Fruit fly (Drosophila melanogaster) S2 (cell line): ENCODE results near the gene Hnf4.

Source experiments
- CG8478 ChIP-seq: fragments of >200 bp; optimal IDR thresholded peaks from 2 replicates; lab custom pipeline; 2018
- CTCF ChIP-seq, 2 experiments: fragments of >200 bp; optimal IDR thresholded peaks; 2 replicates each; lab custom pipeline; 2018

Gene Hnf4

DNA sequence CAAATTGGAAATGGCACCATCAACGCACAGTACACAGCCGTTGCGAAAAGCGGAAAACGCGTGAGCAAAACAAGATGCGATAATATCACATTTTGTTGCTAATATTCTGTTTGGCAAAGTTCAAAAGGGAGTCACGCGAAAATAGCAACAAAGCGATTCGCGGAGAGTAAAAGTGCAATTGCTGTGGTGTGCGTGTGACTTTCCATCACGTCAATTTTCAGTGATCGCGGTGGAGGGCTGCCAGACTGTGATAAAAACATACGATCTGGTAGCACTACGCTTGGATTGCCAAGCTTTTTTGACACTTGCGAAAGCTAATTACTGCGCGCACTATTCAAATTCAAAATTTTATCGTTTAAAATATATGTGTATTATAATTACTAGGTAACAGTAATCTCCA is at the start of gene Hnf4:
Hnf4 (minus strand) TSS at position 199 of the 400 bp plus-strand sequence.
- TF ChIP-seq CTCF (optimal IDR thresholded peaks at IDR 0.05; lab: Kevin White, UChicago) (no peak), CG8478 (no peak)

DNA sequence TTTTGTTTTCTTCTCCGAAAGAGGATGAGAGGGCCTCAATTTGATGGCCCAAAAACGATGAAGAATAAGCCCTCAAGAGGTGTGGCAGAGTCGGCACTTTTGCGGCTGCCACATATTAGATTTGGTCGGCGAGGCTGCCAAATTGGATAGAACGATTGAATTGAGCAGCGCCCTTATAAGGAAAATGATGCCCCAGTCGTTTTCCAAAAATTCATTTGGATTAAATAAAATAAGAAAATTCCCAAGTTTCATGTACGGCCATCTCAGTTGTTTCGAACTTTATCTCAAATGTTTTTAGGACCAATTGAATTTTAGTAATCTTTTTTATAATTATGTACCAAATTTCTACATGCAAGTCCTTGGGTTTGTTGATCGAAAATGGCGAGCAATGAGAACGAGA is 42.6 kb upstream of the Hnf4 start, which contains the start of the genes CG45307 and CG12438:
CG45307 (minus strand) TSS at position 101 of the 400 bp plus-strand sequence.
CG12438 (plus strand) TSS at position 264 of the 400 bp plus-strand sequence.
- TF ChIP-seq CTCF (optimal IDR thresholded peaks at IDR 0.05; lab: Kevin White, UChicago) (no peak), CG8478 (no peak)

dm6 chr2L:8747480-8747879 is 38.1 kb upstream of the Hnf4 start:
- TF ChIP-seq CG8478 (no peak), CTCF (optimal IDR thresholded peaks at IDR 0.05; lab: Kevin White, UChicago) (no peak)

- no peak for TF ChIP-seq CG8478
- TF ChIP-seq CTCF (optimal IDR thresholded peaks at IDR 0.05; lab: Kevin White, UChicago) = no peak
These were observed 36.9 kb upstream of the Hnf4 start for dm6 chr2L:8746350-8746759.

- TF ChIP-seq CTCF (optimal IDR thresholded peaks at IDR 0.05; lab: Kevin White, UChicago) = no peak
- TF ChIP-seq CG8478 = no peak
These were observed 33.7 kb upstream of the Hnf4 start for dm6 chr2L:8743082-8743481.

dm6 chr2L:8740757-8741278 is 31.4 kb upstream of the Hnf4 start:
- TF ChIP-seq CG8478 (no peak), CTCF (optimal IDR thresholded peaks at IDR 0.05; lab: Kevin White, UChicago) (peak; percentile 77 to 81)

DNA sequence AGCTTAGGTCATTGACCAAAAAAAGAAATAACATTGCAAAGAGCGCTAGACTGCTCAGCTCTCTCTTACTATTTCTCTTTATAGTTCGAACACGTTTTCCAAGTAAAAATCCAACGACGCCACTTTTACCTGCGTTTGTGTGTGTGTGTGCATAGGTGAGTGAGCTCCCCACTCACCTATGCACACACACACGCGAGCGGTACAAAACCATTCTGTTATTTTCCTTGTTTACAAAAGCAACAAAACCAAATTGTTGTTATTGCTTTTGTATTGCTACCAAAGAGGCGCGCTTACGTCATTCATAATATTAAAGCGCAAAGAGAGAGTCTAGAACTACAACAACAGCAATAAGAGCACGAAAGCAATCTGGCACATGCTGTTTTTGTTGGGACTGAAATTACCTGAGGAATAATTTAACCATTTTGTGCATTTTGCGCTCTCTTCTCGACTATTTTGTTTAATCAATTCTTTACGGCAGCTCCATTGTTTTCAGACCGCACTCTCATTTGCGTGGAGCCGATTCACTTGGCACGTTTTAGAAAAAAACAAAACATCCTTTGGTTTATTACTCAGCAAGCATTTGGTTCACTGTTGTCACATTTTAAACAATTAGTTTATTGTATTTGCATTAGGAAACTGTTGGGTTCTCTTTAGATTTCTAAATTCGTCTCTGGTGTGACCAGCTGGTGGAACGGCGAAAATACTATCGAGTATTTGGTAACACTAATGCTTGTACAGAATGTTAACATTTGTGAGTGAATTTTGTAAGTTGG is 30.8 kb upstream of the Hnf4 start, which contains the start of gene raw:
raw (minus strand) TSS at position 677 of the 773 bp plus-strand sequence.
- TF ChIP-seq CG8478 = no peak

- TF ChIP-seq CTCF (optimal IDR thresholded peaks at IDR 0.05; lab: Kevin White, UChicago) (no peak), CG8478 (no peak)
These were observed 28.8 kb upstream of the Hnf4 start for dm6 chr2L:8738253-8738665.

DNA sequence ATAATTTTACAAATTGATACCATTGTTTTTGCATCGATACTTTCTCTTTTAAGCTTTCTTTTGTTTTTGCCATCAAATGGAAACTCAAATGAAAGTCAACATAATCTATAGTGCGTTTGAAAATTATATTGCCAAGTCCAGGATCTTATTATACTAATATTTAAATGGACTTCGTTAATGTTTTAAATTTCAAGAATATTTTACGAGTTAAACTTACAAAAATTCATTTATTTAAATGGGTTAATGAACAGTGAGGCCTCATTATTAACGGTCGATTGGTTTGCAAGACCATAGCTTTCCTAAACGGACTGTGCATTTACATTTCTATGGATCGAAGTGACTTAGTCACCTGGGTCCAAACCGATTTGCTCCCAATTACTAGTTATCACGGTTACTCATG is 27.0 kb upstream of the Hnf4 start:
- TF ChIP-seq CG8478 (no peak), CTCF (optimal IDR thresholded peaks at IDR 0.05; lab: Kevin White, UChicago) (no peak)

DNA sequence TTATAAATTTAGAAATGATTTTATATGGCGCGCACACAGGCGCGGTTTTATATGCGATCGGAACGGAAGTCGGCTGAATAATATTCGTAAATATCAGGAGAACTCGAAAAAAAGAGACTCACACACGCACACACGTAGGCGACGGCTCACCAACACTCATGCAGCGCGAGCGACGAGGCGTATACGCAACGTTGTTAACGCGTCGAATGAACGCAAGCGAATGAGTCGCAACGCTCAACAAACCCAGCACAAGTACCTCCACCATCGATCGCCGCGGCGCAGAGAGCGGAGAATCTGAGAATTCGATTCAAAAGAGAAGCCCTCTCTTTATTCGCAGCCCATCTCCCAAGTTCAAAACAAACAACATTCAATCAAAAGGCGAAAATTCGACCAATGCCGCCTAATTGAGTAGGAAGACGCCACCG is 26.2 kb upstream of the Hnf4 start:
- TF ChIP-seq CG8478 (no peak), CTCF (optimal IDR thresholded peaks at IDR 0.05; lab: Kevin White, UChicago) (no peak)

dm6 chr2L:8734998-8735397 is 25.6 kb upstream of the Hnf4 start:
- TF ChIP-seq CG8478 (no peak), CTCF (optimal IDR thresholded peaks at IDR 0.05; lab: Kevin White, UChicago) (no peak)

DNA sequence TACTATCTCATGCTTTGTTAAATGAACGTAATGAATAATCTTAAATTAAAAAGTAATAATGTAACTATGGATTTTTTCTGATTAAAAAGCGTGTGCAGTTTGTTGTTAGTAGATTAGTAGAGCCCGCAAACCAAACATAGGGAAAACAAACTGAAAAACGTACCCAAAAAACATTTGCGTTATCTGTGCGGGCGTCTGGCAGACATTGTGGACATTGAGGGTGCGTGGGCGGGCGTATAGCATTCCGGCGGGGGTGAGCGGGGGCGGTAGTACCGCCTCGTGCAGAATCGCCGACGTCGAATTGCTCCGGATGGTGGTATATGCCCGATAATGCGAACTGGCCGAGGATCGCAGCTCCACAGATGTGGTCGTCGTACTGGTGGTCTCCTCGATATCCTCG is 24.9 kb upstream of the Hnf4 start:
- TF ChIP-seq CTCF (optimal IDR thresholded peaks at IDR 0.05; lab: Kevin White, UChicago) = no peak
- no peak for TF ChIP-seq CG8478

DNA sequence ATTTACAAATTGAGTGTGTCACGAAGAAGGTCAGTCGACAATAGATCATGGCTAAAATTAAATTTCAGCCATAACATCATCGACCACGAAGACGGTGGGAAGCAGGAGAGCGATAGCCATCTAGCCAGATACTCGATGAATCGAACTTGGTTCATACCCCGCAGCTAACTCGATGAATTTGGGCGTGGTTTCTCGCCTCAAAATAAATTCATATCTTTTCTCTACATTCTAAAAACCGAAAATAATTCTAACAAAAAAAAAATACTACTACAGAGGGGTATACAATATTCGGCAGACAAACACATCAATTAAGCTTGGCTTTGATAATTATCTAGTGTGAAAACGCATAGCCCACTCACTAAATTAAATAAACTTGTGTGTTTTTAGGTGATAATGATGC is 23.3 kb upstream of the Hnf4 start:
- TF ChIP-seq CG8478 (no peak), CTCF (optimal IDR thresholded peaks at IDR 0.05; lab: Kevin White, UChicago) (no peak)

DNA sequence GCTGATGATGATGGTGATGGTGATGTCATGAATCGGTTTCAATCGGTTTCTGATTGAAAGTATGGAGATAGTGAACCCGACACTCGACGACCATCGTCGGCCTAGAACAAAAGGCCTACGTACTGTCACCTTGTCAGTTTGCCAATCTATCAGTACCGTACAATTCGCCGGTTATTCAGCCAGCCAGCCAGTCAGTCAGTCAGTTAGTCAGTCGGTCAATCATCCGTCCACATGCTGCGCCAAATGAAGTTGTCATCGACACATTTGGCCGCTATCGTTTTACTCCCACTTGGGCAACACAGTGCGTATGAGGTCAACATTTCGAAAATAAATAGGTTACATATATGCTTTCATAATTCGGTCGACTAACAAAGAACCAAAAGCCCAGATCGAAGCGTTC is 11.6 kb upstream of the Hnf4 start:
- no peak for TF ChIP-seq CG8478
- TF ChIP-seq CTCF (optimal IDR thresholded peaks at IDR 0.05; lab: Kevin White, UChicago) = no peak

dm6 chr2L:8719757-8720156 is 10.3 kb upstream of the Hnf4 start:
- TF ChIP-seq CG8478 = no peak
- no peak for TF ChIP-seq CTCF (optimal IDR thresholded peaks at IDR 0.05; lab: Kevin White, UChicago)

DNA sequence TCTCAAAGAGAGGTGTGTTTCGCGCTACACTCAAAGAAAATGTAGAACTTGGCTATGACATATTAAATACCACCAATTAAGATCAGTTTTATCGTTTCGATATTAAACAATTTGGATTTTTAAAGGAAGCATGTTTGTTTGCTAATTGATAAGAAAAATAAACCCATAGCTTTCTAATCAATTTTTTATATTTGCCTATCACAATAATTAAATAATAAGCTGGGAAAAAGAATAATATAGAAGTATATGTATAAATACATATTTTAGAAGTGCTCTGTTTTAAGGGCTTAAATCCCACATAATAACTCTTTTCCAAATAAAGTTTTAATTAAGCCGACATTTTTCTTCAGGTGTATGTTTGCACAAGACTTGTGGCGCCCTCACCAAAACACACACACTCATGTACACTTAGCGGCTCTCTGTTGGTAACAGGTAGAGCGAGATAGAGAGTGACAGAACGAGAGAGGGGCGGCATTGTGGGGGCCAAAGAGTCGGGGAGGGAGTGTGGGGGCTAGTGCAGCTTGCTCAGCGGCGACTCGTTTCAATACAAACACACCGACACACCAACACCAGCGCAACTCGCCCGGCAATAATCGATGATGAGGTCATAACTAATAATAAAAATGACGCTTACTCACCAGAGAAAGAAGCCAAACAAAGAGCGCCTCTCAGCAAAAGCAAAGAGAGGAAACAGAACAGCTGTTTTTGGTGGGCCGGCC is 8.4 kb upstream of the Hnf4 start:
- TF ChIP-seq CTCF (optimal IDR thresholded peaks at IDR 0.05; lab: Kevin White, UChicago) (no peak), CG8478 (no peak)
